Worm (Caenorhabditis elegans) whole organism, young adult: Measurements from ENCODE around the gene ccdc-149.

ENCODE experiments used
- F33H1.4 ChIP-seq: fragments of 200-800 bp; sonication (Bioruptor generic); IDR thresholded peaks from 2 replicates; pipeline ENCODE4 v1.3.6; 2022; ENCODE audit warnings: missing genetic modification reagents, missing genetic modification characterization, missing compliant biosample characterization
- F37B4.10 ChIP-seq: fragments of 200-800 bp; sonication (Bioruptor generic); IDR thresholded peaks from 2 replicates; pipeline ENCODE4 v1.3.6; 2022; ENCODE audit warnings: missing genetic modification characterization, missing compliant biosample characterization
- T26A5.8 ChIP-seq: sonication (generic microtip); optimal IDR thresholded peaks from 2 replicates; lab custom pipeline; 2016; ENCODE audit warnings: missing genetic modification characterization, missing compliant biosample characterization
- ama-1 ChIP-seq, 3 experiments: fragments of 150-350 bp in 1 of 3; sonication (generic microtip) in 2 of 3; optimal IDR thresholded peaks; 2 replicates each; lab custom pipeline; 2014 to 2018; ENCODE audit warnings: missing biosample characterization in 2 of 3, missing genetic modification characterization in 2 of 3, missing genetic modification reagents in 2 of 3
- ccch-3 ChIP-seq: fragments of 200-800 bp; sonication (Bioruptor generic); optimal IDR thresholded peaks from 2 replicates; lab custom pipeline; 2018; ENCODE audit warnings: mild to moderate bottlenecking, missing genetic modification characterization, missing compliant biosample characterization
- dox-1 ChIP-seq: fragments of 200-800 bp; sonication (Bioruptor generic); IDR thresholded peaks from 2 replicates; pipeline ENCODE4 v1.3.6; 2022; ENCODE audit warnings: missing genetic modification reagents, missing genetic modification characterization, missing compliant biosample characterization
- hrde-1 ChIP-seq: sonication (generic microtip); optimal IDR thresholded peaks from 2 replicates; lab custom pipeline; 2016; ENCODE audit warnings: missing genetic modification characterization, mild to moderate bottlenecking, missing compliant biosample characterization, moderate library complexity, missing genotype, missing genetic modification reagents, borderline replicate concordance
- hsf-1 ChIP-seq: fragments of 200-800 bp; sonication (Bioruptor generic); IDR thresholded peaks from 2 replicates; pipeline ENCODE4 v1.3.6; 2022; ENCODE audit warnings: missing genetic modification reagents, missing genetic modification characterization, missing compliant biosample characterization
- rcor-1 ChIP-seq: fragments of 200-800 bp; sonication (Bioruptor generic); IDR thresholded peaks from 2 replicates; pipeline ENCODE4 v1.3.6; 2022; ENCODE audit warnings: missing genetic modification reagents, missing genetic modification characterization, missing compliant biosample characterization
- sdz-38 ChIP-seq: sonication (generic microtip); optimal IDR thresholded peaks from 2 replicates; lab custom pipeline; 2016; ENCODE audit warnings: missing genotype, missing genetic modification characterization, missing compliant biosample characterization
- snpc-4 ChIP-seq, 5 experiments: fragments of 150-350 bp in 1 of 5; sonication (generic microtip) in 4 of 5; optimal IDR thresholded peaks; 2 replicates each; lab custom pipeline; 2014 to 2018; ENCODE audit warnings: missing genetic modification characterization in 5 of 5, missing biosample characterization in 3 of 5, antibody characterized with exemption in 2 of 5, mild to moderate bottlenecking in 2 of 5, missing compliant biosample characterization in 2 of 5, missing genotype in 2 of 5, moderate library complexity in 2 of 5, missing genetic modification reagents in 1 of 5
- unc-62 ChIP-seq: fragments of 150-350 bp; optimal IDR thresholded peaks from 2 replicates; lab custom pipeline; 2014; ENCODE audit warnings: missing biosample characterization, missing genetic modification reagents, missing genetic modification characterization
- ztf-6 ChIP-seq: fragments of 200-800 bp; sonication (Bioruptor generic); IDR thresholded peaks from 2 replicates; pipeline ENCODE4 v1.3.6; 2022; ENCODE audit warnings: missing genetic modification reagents, missing genetic modification characterization, missing compliant biosample characterization

DNA sequence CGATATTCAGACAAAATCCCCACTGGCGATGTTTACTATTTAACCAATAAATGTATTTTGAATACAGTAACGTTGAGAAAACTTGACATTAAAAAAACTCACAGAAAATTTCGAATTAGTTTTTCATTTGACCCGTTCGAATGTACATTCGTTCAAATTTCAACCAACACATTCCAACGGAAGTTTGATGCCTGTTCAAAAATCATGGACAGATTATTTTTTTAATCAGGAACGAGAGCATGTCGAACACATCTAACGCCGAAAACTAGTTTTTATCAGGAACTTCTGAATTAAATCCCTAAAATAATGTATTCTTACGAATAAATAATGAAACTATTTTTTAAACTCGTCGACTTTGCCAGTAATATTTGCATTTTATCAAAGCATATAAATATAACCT lies 30.4 kb upstream of the ccdc-149 start:
- no peak for TF ChIP-seq T26A5.8 (tag; lab: Kevin White, UChicago)
- TF ChIP-seq snpc-4 (GFP tag; optimal IDR thresholded peaks at IDR 0.05; lab: Kevin White, UChicago), result no peak
- TF ChIP-seq snpc-4 (tag; optimal IDR thresholded peaks at IDR 0.05; lab: Kevin White, UChicago), result no peak
- TF ChIP-seq rcor-1 (GFP tag; lab: Robert Waterston, UW), result no peak
- no peak for TF ChIP-seq ccch-3 (GFP tag; lab: Kevin White, UChicago)
- TF ChIP-seq F33H1.4, result no peak
- no peak for TF ChIP-seq unc-62 (GFP tag; lab: Kevin White, UChicago)
- TF ChIP-seq sdz-38, result no peak
- TF ChIP-seq dox-1 (GFP tag; lab: Robert Waterston, UW), result no peak
- no peak for TF ChIP-seq ztf-6 (GFP tag; lab: Robert Waterston, UW)
- no peak for TF ChIP-seq hsf-1 (GFP tag; lab: Robert Waterston, UW)
- no peak for TF ChIP-seq F37B4.10 (GFP tag; lab: Robert Waterston, UW)
- no peak for TF ChIP-seq hrde-1 (tag; lab: Kevin White, UChicago)
- TF ChIP-seq ama-1 (optimal IDR thresholded peaks at IDR 0.05; lab: Kevin White, UChicago), result no peak
- no peak for TF ChIP-seq ama-1 (GFP tag; optimal IDR thresholded peaks at IDR 0.05; lab: Kevin White, UChicago)
